Fruit fly (Drosophila melanogaster): ENCODE measurements around the gene Task7.

The Task7 gene

dm6 chr3R:9411928-9412640, at the start of gene Task7, which contains the start of gene alpha-Man-IIa:
TSS of gene Task7 (minus strand) at chr3R:9412293.
TSS of gene alpha-Man-IIa (plus strand) at chr3R:9412548.
- TF ChIP-seq jim (GFP tag; optimal IDR thresholded peaks at IDR 0.05) (no peak), Abd-B (GFP tag; optimal IDR thresholded peaks at IDR 0.05) (no peak), Vsx2 (GFP tag; optimal IDR thresholded peaks at IDR 0.05; ENCODE audit: partially characterized antibody) (no peak), Myc (optimal IDR thresholded peaks at IDR 0.05) (peak; percentile 35), CrebA (GFP tag; optimal IDR thresholded peaks at IDR 0.05; ENCODE audit: borderline replicate concordance) (no peak)

dm6 chr3R:9460488-9461150, 48.5 kb upstream of the Task7 start, which contains the start of gene GstZ2:
TSS of gene GstZ2 (minus strand) at chr3R:9460652.
- TF ChIP-seq Dif (GFP tag; optimal IDR thresholded peaks at IDR 0.05; ENCODE audit: partially characterized antibody) (no peak), brk (GFP tag; optimal IDR thresholded peaks at IDR 0.05) (no peak), CG32264 (GFP tag; optimal IDR thresholded peaks at IDR 0.05) (no peak), psq (GFP tag; optimal IDR thresholded peaks at IDR 0.05) (peak; percentile 72)

dm6 chr3R:9459385-9460285, 47.5 kb upstream of the Task7 start:
- TF ChIP-seq OdsH (GFP tag; optimal IDR thresholded peaks at IDR 0.05) (peak; percentile 47), Hr83 (GFP tag; optimal IDR thresholded peaks at IDR 0.05; ENCODE audit: poor library complexity, severe bottlenecking) (no peak), dl (GFP tag; optimal IDR thresholded peaks at IDR 0.05; ENCODE audit: insufficient read depth in 1 of 2, partially characterized antibody in 2 of 2) (no peak), HLH106 (tag; optimal IDR thresholded peaks at IDR 0.05) (peak; percentile 73), Hnf4 (GFP tag; optimal IDR thresholded peaks at IDR 0.05) (peak; percentile 25), Rel (GFP tag; optimal IDR thresholded peaks at IDR 0.05) (no peak), Rel (tag; optimal IDR thresholded peaks at IDR 0.05) (no peak), ey (GFP tag; optimal IDR thresholded peaks at IDR 0.05) (peak; percentile 52), sv (GFP tag; optimal IDR thresholded peaks at IDR 0.05) (peak; percentile 43), Dif (GFP tag; optimal IDR thresholded peaks at IDR 0.05; ENCODE audit: partially characterized antibody) (no peak), dsf (GFP tag; optimal IDR thresholded peaks at IDR 0.05; ENCODE audit: borderline replicate concordance) (no peak), woc (GFP tag; optimal IDR thresholded peaks at IDR 0.05) (peak; percentile 38), Mio (GFP tag; optimal IDR thresholded peaks at IDR 0.05) (no peak), fru (GFP tag; optimal IDR thresholded peaks at IDR 0.05) (peak; percentile 64), psq (GFP tag; optimal IDR thresholded peaks at IDR 0.05) (peak; percentile 27), br (GFP tag; optimal IDR thresholded peaks at IDR 0.05) (peak; percentile 68), CG9705 (GFP tag; optimal IDR thresholded peaks at IDR 0.05) (peak; percentile 47), rgr (GFP tag; optimal IDR thresholded peaks at IDR 0.05) (peak; percentile 40), Dfd (GFP tag; optimal IDR thresholded peaks at IDR 0.05) (no peak), foxo (GFP tag; optimal IDR thresholded peaks at IDR 0.05) (peak in 1 of 2 experiments; percentile 71), lola (GFP tag; optimal IDR thresholded peaks at IDR 0.05) (no peak), h (GFP tag; optimal IDR thresholded peaks at IDR 0.05) (peak; percentile 53)

dm6 chr3R:9456373-9456772, 44.3 kb upstream of the Task7 start, which contains the start of gene GstZ1:
TSS of gene GstZ1 (minus strand) at chr3R:9456546.
- TF ChIP-seq CrebA (GFP tag; optimal IDR thresholded peaks at IDR 0.05; ENCODE audit: borderline replicate concordance), result peak; percentile 33
- peak; percentile 69 for TF ChIP-seq brk (GFP tag; optimal IDR thresholded peaks at IDR 0.05)
- no peak for TF ChIP-seq GATAd (GFP tag; optimal IDR thresholded peaks at IDR 0.05)
- peak; percentile 52 for TF ChIP-seq Myc (optimal IDR thresholded peaks at IDR 0.05)
- peak; percentile 7 for TF ChIP-seq Vsx2 (GFP tag; optimal IDR thresholded peaks at IDR 0.05; ENCODE audit: partially characterized antibody)
- TF ChIP-seq Hr83 (GFP tag; optimal IDR thresholded peaks at IDR 0.05; ENCODE audit: poor library complexity, severe bottlenecking), result no peak
- peak; percentile 22 for TF ChIP-seq fru (GFP tag; optimal IDR thresholded peaks at IDR 0.05)
- TF ChIP-seq OdsH (GFP tag; optimal IDR thresholded peaks at IDR 0.05), result no peak
